Worm (Caenorhabditis elegans) whole organism, L4/young adult: ENCODE results near the gene srh-67.

ENCODE experiments used
- W03F9.2 ChIP-seq: fragments of 150-350 bp; optimal IDR thresholded peaks from 2 replicates; lab custom pipeline; 2014; ENCODE audit warnings: missing biosample characterization, missing genetic modification characterization
- dao-5 ChIP-seq: sonication (generic microtip); optimal IDR thresholded peaks from 2 replicates; lab custom pipeline; 2016; ENCODE audit warnings: missing genotype, missing genetic modification characterization, moderate library complexity, missing compliant biosample characterization
- him-1 ChIP-seq: sonication (generic microtip); optimal IDR thresholded peaks from 2 replicates; lab custom pipeline; 2016; ENCODE audit warnings: missing genotype, missing genetic modification reagents, missing genetic modification characterization, missing compliant biosample characterization

srh-67 gene

ce11 chrII:12489903-12490302 is 18.8 kb upstream of the srh-67 start, which contains the start of gene T21B4.15:
T21B4.15 (plus strand) TSS chrII:12490203.
- TF ChIP-seq dao-5 (tag; lab: Kevin White, UChicago) = no peak
- no peak for TF ChIP-seq W03F9.2
- no peak for TF ChIP-seq him-1

ce11 chrII:12491936-12492335 is 16.8 kb upstream of the srh-67 start, which contains the start of gene srz-6:
srz-6 (plus strand) TSS chrII:12492236.
- no peak for TF ChIP-seq him-1
- no peak for TF ChIP-seq dao-5 (tag; lab: Kevin White, UChicago)
- TF ChIP-seq W03F9.2 = no peak

ce11 chrII:12494067-12494477 is 14.7 kb upstream of the srh-67 start:
- no peak for TF ChIP-seq W03F9.2

ce11 chrII:12494556-12495131 is 14.1 kb upstream of the srh-67 start, which contains the start of gene col-85:
col-85 (minus strand) TSS chrII:12495095.
- TF ChIP-seq W03F9.2 (peak; percentile 51), dao-5 (tag; lab: Kevin White, UChicago) (peak; percentile 85), him-1 (peak; percentile 68)

- no peak for TF ChIP-seq him-1
- no peak for TF ChIP-seq W03F9.2
- TF ChIP-seq dao-5 (tag; lab: Kevin White, UChicago) = no peak
Observed at ce11 chrII:12496981-12497380, 11.8 kb upstream of the srh-67 start, which contains the start of gene T21B4.3. T21B4.3 (minus strand) TSS chrII:12497081.

ce11 chrII:12499969-12500368 is 8.8 kb upstream of the srh-67 start:
- TF ChIP-seq dao-5 (tag; lab: Kevin White, UChicago) (no peak), W03F9.2 (no peak), him-1 (no peak)

- TF ChIP-seq W03F9.2 (no peak), him-1 (no peak), dao-5 (tag; lab: Kevin White, UChicago) (no peak)
Observed at ce11 chrII:12502784-12503183, 6.0 kb upstream of the srh-67 start, which contains the start of gene ador-1. ador-1 (minus strand) TSS chrII:12502884.

ce11 chrII:12506511-12506910 is 2.2 kb upstream of the srh-67 start:
- TF ChIP-seq dao-5 (tag; lab: Kevin White, UChicago) (no peak), W03F9.2 (no peak), him-1 (no peak)

- TF ChIP-seq W03F9.2 = no peak
- TF ChIP-seq dao-5 (tag; lab: Kevin White, UChicago) = no peak
- TF ChIP-seq him-1 = no peak
Observed at ce11 chrII:12507038-12507437, 1.7 kb upstream of the srh-67 start, which contains the start of gene srh-68. srh-68 (plus strand) TSS chrII:12507338.

ce11 chrII:12511866-12512265 is 3.1 kb downstream of the srh-67 start, which contains the start of gene srh-73:
srh-73 (plus strand) TSS chrII:12512166.
- TF ChIP-seq him-1 (no peak), dao-5 (tag; lab: Kevin White, UChicago) (no peak), W03F9.2 (no peak)

- TF ChIP-seq him-1 (no peak), W03F9.2 (no peak), dao-5 (tag; lab: Kevin White, UChicago) (no peak)
Observed at ce11 chrII:12514620-12515019, 5.9 kb downstream of the srh-67 start, which contains the start of gene srh-69. srh-69 (minus strand) TSS chrII:12514720.

ce11 chrII:12516313-12516712 is 7.6 kb downstream of the srh-67 start, which contains the start of gene srh-61:
srh-61 (minus strand) TSS chrII:12516413.
- no peak for TF ChIP-seq dao-5 (tag; lab: Kevin White, UChicago)
- TF ChIP-seq W03F9.2 = no peak
- no peak for TF ChIP-seq him-1

- no peak for TF ChIP-seq him-1
- no peak for TF ChIP-seq dao-5 (tag; lab: Kevin White, UChicago)
- TF ChIP-seq W03F9.2 = no peak
Observed at ce11 chrII:12518008-12518407, 9.3 kb downstream of the srh-67 start.

ce11 chrII:12518809-12519344 is 10.1 kb downstream of the srh-67 start, which contains the start of gene srh-70:
srh-70 (minus strand) TSS chrII:12518859.
- TF ChIP-seq him-1 (no peak), dao-5 (tag; lab: Kevin White, UChicago) (no peak), W03F9.2 (no peak)

- TF ChIP-seq him-1 (no peak), dao-5 (tag; lab: Kevin White, UChicago) (no peak), W03F9.2 (no peak)
Observed at ce11 chrII:12519616-12520015, 10.9 kb downstream of the srh-67 start, which contains the start of gene ceh-99. ceh-99 (plus strand) TSS chrII:12519981.
